Fruit fly (Drosophila melanogaster): ENCODE results near the gene YL-1.

The YL-1 gene

dm6 chr2L:10976864-10977586 is 6.8 kb downstream of the YL-1 start (continued):
- TF ChIP-seq CG15011 (GFP tag; optimal IDR thresholded peaks at IDR 0.05) (no peak), CG5245 (GFP tag; optimal IDR thresholded peaks at IDR 0.05) (no peak), CG4282 (GFP tag; optimal IDR thresholded peaks at IDR 0.05) (no peak), CG31224 (GFP tag; IDR thresholded peaks at IDR 0.05) (no peak), Scr (GFP tag; IDR thresholded peaks at IDR 0.05; ENCODE audit: partially characterized antibody) (0 out of 2 replicates have a peak, but pooled peaks have one; percentile 22), CrebB (tag; optimal IDR thresholded peaks at IDR 0.05) (peak; percentile 0), peb (GFP tag; IDR thresholded peaks at IDR 0.05) (no peak), Mes4 (GFP tag; optimal IDR thresholded peaks at IDR 0.05) (no peak), CG6272 (GFP tag; IDR thresholded peaks at IDR 0.05) (no peak), Lim3 (GFP tag; IDR thresholded peaks at IDR 0.05) (no peak), NK7.1 (GFP tag; optimal IDR thresholded peaks at IDR 0.05) (no peak), cad (GFP tag; optimal IDR thresholded peaks at IDR 0.05) (no peak), Dbx (GFP tag; IDR thresholded peaks at IDR 0.05) (no peak; the same call in 2 of the 3 replicates), Opbp (GFP tag; IDR thresholded peaks at IDR 0.05; ENCODE audit: partially characterized antibody) (no peak), Myb (GFP tag; optimal IDR thresholded peaks at IDR 0.05) (peak; percentile 5), Rx (GFP tag; IDR thresholded peaks at IDR 0.05) (no peak), Ets65A (GFP tag) (no peak), sc (optimal IDR thresholded peaks at IDR 0.05) (no peak), sc (GFP tag; optimal IDR thresholded peaks at IDR 0.05) (no peak), CG7987 (GFP tag; optimal IDR thresholded peaks at IDR 0.05) (peak; percentile 21), HLHmδ (GFP tag; optimal IDR thresholded peaks at IDR 0.05) (no peak), yki (optimal IDR thresholded peaks at IDR 0.05) (no peak), nerfin-1 (tag; optimal IDR thresholded peaks at IDR 0.05) (no peak), slbo (GFP tag; IDR thresholded peaks at IDR 0.05) (no peak), fd3F (GFP tag; optimal IDR thresholded peaks at IDR 0.05) (no peak), Dip3 (GFP tag; optimal IDR thresholded peaks at IDR 0.05) (no peak), CG14667 (GFP tag; IDR thresholded peaks at IDR 0.05) (no peak), Blimp-1 (GFP tag; optimal IDR thresholded peaks at IDR 0.05) (no peak), CG6654 (GFP tag; optimal IDR thresholded peaks at IDR 0.05) (no peak), Fer2 (tag; optimal IDR thresholded peaks at IDR 0.05) (no peak), H15 (GFP tag; IDR thresholded peaks at IDR 0.05) (no peak), PHDP (tag; optimal IDR thresholded peaks at IDR 0.05) (no peak), Oli (tag; optimal IDR thresholded peaks at IDR 0.05) (no peak), CG34224 (GFP tag; IDR thresholded peaks at IDR 0.05; ENCODE audit: partially characterized antibody) (0 out of 3 replicates have a peak, but pooled peaks have one; percentile 10), Jarid2 (GFP tag; optimal IDR thresholded peaks at IDR 0.05) (no peak), ci (GFP tag; IDR thresholded peaks at IDR 0.05) (peak; percentile 59; the same call in 2 of the 3 replicates), Hmr (GFP tag; optimal IDR thresholded peaks at IDR 0.05) (no peak), lov (optimal IDR thresholded peaks at IDR 0.05) (no peak), lov (GFP tag; IDR thresholded peaks at IDR 0.05) (no peak), CG1602 (GFP tag; optimal IDR thresholded peaks at IDR 0.05) (no peak), sna (GFP tag; IDR thresholded peaks at IDR 0.05; ENCODE audit: partially characterized antibody) (no peak), Nf-YA (GFP tag; IDR thresholded peaks at IDR 0.05) (no peak), MESR4 (GFP tag; optimal IDR thresholded peaks at IDR 0.05) (peak; percentile 92), Six4 (GFP tag; optimal IDR thresholded peaks at IDR 0.05) (no peak), CG10565 (GFP tag; optimal IDR thresholded peaks at IDR 0.05) (no peak), CG6791 (GFP tag; IDR thresholded peaks at IDR 0.05; ENCODE audit: partially characterized antibody) (no peak), Dfd (GFP tag; optimal IDR thresholded peaks at IDR 0.05) (no peak), CG11723 (GFP tag; optimal IDR thresholded peaks at IDR 0.05) (no peak), CG7357 (GFP tag; IDR thresholded peaks at IDR 0.05) (no peak), ap (GFP tag; IDR thresholded peaks at IDR 0.05) (no peak), fd96Cb (tag; optimal IDR thresholded peaks at IDR 0.05) (no peak)
